Fruit fly (Drosophila melanogaster): ENCODE data around the gene CG31517.

Gene CG31517

DNA sequence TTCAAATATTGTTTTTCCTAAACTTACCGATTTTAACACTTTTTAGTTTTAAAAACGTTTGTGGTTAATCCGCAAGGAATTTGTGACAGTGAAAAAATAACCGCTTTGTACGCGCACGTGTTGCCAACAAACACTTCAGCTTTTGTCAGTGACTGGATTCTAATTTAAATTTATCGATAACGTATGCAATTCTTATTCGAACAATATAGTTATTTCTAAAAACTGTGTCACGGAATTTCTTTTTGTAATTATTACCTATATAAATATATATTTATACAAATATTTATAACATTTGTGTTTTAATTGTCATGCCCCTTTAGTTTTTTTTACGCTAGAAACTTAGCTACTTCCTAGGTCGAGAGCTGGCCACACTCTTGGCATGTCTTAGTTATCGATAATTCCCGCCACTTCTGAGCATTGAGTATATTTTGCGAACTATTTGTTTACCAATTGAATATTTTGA, 16.3 kb downstream of the CG31517 start, which contains the start of gene Orc2 (continued):
- TF ChIP-seq CG12659 (GFP tag; optimal IDR thresholded peaks at IDR 0.05) (peak; percentile 58), CG34224 (GFP tag; IDR thresholded peaks at IDR 0.05; ENCODE audit: partially characterized antibody) (no peak), CG17361 (GFP tag; IDR thresholded peaks at IDR 0.05) (peak; percentile 53; the same call in 2 of the 3 replicates), insv (GFP tag; optimal IDR thresholded peaks at IDR 0.05) (peak in 1 of 2 experiments; percentile 95), trem (tag; optimal IDR thresholded peaks at IDR 0.05) (peak; percentile 62), crol (GFP tag; IDR thresholded peaks at IDR 0.05) (no peak), Lpt (GFP tag; optimal IDR thresholded peaks at IDR 0.05) (no peak), CG18011 (GFP tag; optimal IDR thresholded peaks at IDR 0.05) (peak; percentile 98), ewg (GFP tag; optimal IDR thresholded peaks at IDR 0.05) (peak; percentile 50), YL-1 (GFP tag; optimal IDR thresholded peaks at IDR 0.05) (peak; percentile 37), seq (GFP tag; IDR thresholded peaks at IDR 0.05) (no peak), Mes4 (GFP tag; optimal IDR thresholded peaks at IDR 0.05) (no peak), CG8944 (GFP tag; optimal IDR thresholded peaks at IDR 0.05) (no peak), sd (tag; optimal IDR thresholded peaks at IDR 0.05) (peak; percentile 87), CG14667 (GFP tag; IDR thresholded peaks at IDR 0.05) (no peak), Ada2b (GFP tag; IDR thresholded peaks at IDR 0.05) (no peak), kni (GFP tag; optimal IDR thresholded peaks at IDR 0.05) (no peak), Dref (GFP tag; IDR thresholded peaks at IDR 0.05) (peak; percentile 82), CG9797 (GFP tag; optimal IDR thresholded peaks at IDR 0.05) (peak; percentile 71), dmrt99B (tag; optimal IDR thresholded peaks at IDR 0.05) (no peak), CG30403 (GFP tag; optimal IDR thresholded peaks at IDR 0.05) (peak; percentile 17), oc (tag; optimal IDR thresholded peaks at IDR 0.05) (peak; percentile 60), CG11504 (tag; optimal IDR thresholded peaks at IDR 0.05) (peak; percentile 66), unc-4 (GFP tag; IDR thresholded peaks at IDR 0.05; ENCODE audit: partially characterized antibody) (peak; percentile 52), CG7839 (tag; optimal IDR thresholded peaks at IDR 0.05) (peak; percentile 21), CG15601 (tag; optimal IDR thresholded peaks at IDR 0.05) (peak; percentile 41), vvl (GFP tag; IDR thresholded peaks at IDR 0.05) (peak; percentile 62), HLH4C (GFP tag; IDR thresholded peaks at IDR 0.05; ENCODE audit: partially characterized antibody) (peak; percentile 65), sisA (GFP tag; IDR thresholded peaks at IDR 0.05) (no peak), CG4282 (GFP tag; optimal IDR thresholded peaks at IDR 0.05) (no peak), CG10979 (tag; optimal IDR thresholded peaks at IDR 0.05) (no peak), crp (GFP tag; optimal IDR thresholded peaks at IDR 0.05) (peak in 1 of 2 experiments; percentile 41), Hand (GFP tag; optimal IDR thresholded peaks at IDR 0.05) (no peak), Aef1 (GFP tag; IDR thresholded peaks at IDR 0.05) (no peak), H2.0 (GFP tag; IDR thresholded peaks at IDR 0.05) (no peak), CG11093 (GFP tag; IDR thresholded peaks at IDR 0.05) (no peak), Neu2 (GFP tag; optimal IDR thresholded peaks at IDR 0.05; ENCODE audit: borderline replicate concordance) (no peak), CG14050 (GFP tag; IDR thresholded peaks at IDR 0.05) (no peak), stwl (tag; optimal IDR thresholded peaks at IDR 0.05) (peak; percentile 85), CG17829 (tag; optimal IDR thresholded peaks at IDR 0.05) (peak; percentile 4), nmo (GFP tag; optimal IDR thresholded peaks at IDR 0.05) (peak; percentile 72), wdn (GFP tag; IDR thresholded peaks at IDR 0.05) (no peak), Dll (GFP tag; IDR thresholded peaks at IDR 0.05; ENCODE audit: partially characterized antibody) (peak; percentile 68; the same call in 3 of the 4 replicates), CG31441 (GFP tag; IDR thresholded peaks at IDR 0.05) (0 out of 2 replicates have a peak, but pooled peaks have one; percentile 30), CG6791 (GFP tag; IDR thresholded peaks at IDR 0.05; ENCODE audit: partially characterized antibody) (peak; percentile 25; the same call in 1 of the 3 replicates), CG14710 (tag; optimal IDR thresholded peaks at IDR 0.05) (peak; percentile 77), Sry-δ (GFP tag; optimal IDR thresholded peaks at IDR 0.05) (peak; percentile 21), CG5245 (GFP tag; optimal IDR thresholded peaks at IDR 0.05) (no peak), CTCF (GFP tag; optimal IDR thresholded peaks at IDR 0.05) (peak; percentile 10), Lhr (GFP tag; optimal IDR thresholded peaks at IDR 0.05) (peak; percentile 51)

Data from whole organism, embryonic.